Fruit fly (Drosophila melanogaster) whole organism, prepupa: Measurements from ENCODE around the gene CG14627.

Source experiments
- Blimp-1 ChIP-seq: fragments of 200-800 bp; sonication (Bioruptor generic); optimal IDR thresholded peaks from 3 replicates; lab custom pipeline; 2017; ENCODE audit warnings: missing biosample characterization, missing genetic modification characterization, mild to moderate bottlenecking, moderate library complexity, missing genetic modification reagents
- CG31627 ChIP-seq: fragments of 200-800 bp; sonication (Bioruptor generic); optimal IDR thresholded peaks from 3 replicates; lab custom pipeline; 2016; ENCODE audit warnings: missing biosample characterization, missing genetic modification characterization
- CG32006 ChIP-seq: fragments of 200-800 bp; sonication (Bioruptor generic); optimal IDR thresholded peaks from 3 replicates; lab custom pipeline; 2017; ENCODE audit warnings: missing biosample characterization, mild to moderate bottlenecking, missing genetic modification characterization
- CG3919 ChIP-seq: fragments of 200-800 bp; sonication (Bioruptor generic); optimal IDR thresholded peaks from 3 replicates; lab custom pipeline; 2016; ENCODE audit warnings: missing biosample characterization, missing genetic modification characterization
- CG4318 ChIP-seq: fragments of 200-800 bp; sonication (Bioruptor generic); optimal IDR thresholded peaks from 3 replicates; lab custom pipeline; 2017; ENCODE audit warnings: missing biosample characterization, mild to moderate bottlenecking, missing genetic modification characterization
- CG6854 ChIP-seq: fragments of 200-800 bp; sonication (Bioruptor generic); optimal IDR thresholded peaks from 2 replicates; lab custom pipeline; 2017; ENCODE audit warnings: missing biosample characterization, mild to moderate bottlenecking, missing genetic modification characterization
- Gug ChIP-seq: fragments of 200-800 bp; sonication (Bioruptor generic); IDR thresholded peaks from 2 replicates; pipeline ENCODE4 v1.3.6; 2022; ENCODE audit warnings: missing biosample characterization, missing genetic modification characterization
- Hr38 ChIP-seq: sonication (Bioruptor generic); optimal IDR thresholded peaks from 2 replicates; lab custom pipeline; 2016; ENCODE audit warnings: missing biosample characterization, missing genetic modification characterization
- OdsH ChIP-seq: fragments of 200-800 bp; sonication (Bioruptor generic); optimal IDR thresholded peaks from 3 replicates; lab custom pipeline; 2016; ENCODE audit warnings: missing biosample characterization, missing genetic modification characterization
- achi ChIP-seq: fragments of 200-800 bp; sonication (Bioruptor generic); optimal IDR thresholded peaks from 3 replicates; lab custom pipeline; 2016; ENCODE audit warnings: missing biosample characterization, missing genetic modification characterization
- esn ChIP-seq: fragments of 200-800 bp; sonication (Bioruptor generic); optimal IDR thresholded peaks from 2 replicates; lab custom pipeline; 2016; ENCODE audit warnings: missing biosample characterization, mild to moderate bottlenecking, missing genetic modification characterization, moderate library complexity

- TF ChIP-seq OdsH (no peak), esn (peak; percentile 39), achi (GFP tag; lab: Kevin White, UChicago) (no peak), CG4318 (no peak), Hr38 (GFP tag; lab: Kevin White, UChicago) (no peak), CG3919 (GFP tag; lab: Kevin White, UChicago) (peak; percentile 20), Blimp-1 (GFP tag; lab: Kevin White, UChicago) (peak; percentile 88), Gug (no peak), CG32006 (GFP tag; lab: Kevin White, UChicago) (peak; percentile 28), CG6854 (GFP tag; lab: Kevin White, UChicago) (no peak), CG31627 (GFP tag; lab: Kevin White, UChicago) (no peak)
Measured at dm6 chrX:1209251-1210020, 28.0 kb downstream of the CG14627 start, which contains the start of gene CG11382.
